Worm (Caenorhabditis elegans) whole organism, midembryonic: ENCODE measurements around the gene lis-1.

ENCODE experiments used
- T22C8.4 ChIP-seq: fragments of 200-800 bp; sonication (Bioruptor generic); IDR thresholded peaks from 2 replicates; pipeline ENCODE4 v1.3.6; 2022; ENCODE audit warnings: missing genetic modification characterization, missing compliant biosample characterization
- cog-1 ChIP-seq: sonication (generic microtip); optimal IDR thresholded peaks from 2 replicates; lab custom pipeline; 2016; ENCODE audit warnings: missing genetic modification characterization, missing compliant biosample characterization
- flt-1 ChIP-seq: fragments of 200-800 bp; sonication (Bioruptor generic); IDR thresholded peaks from 2 replicates; pipeline ENCODE4 v1.3.6; 2022; ENCODE audit warnings: missing genetic modification characterization, missing compliant biosample characterization
- klf-2 ChIP-seq: fragments of 200-800 bp; sonication (Bioruptor generic); conservative IDR thresholded peaks from 2 replicates; pipeline ENCODE4 v1.3.6; 2022; ENCODE audit warnings: missing genetic modification reagents, missing genetic modification characterization, missing compliant biosample characterization
- med-1 ChIP-seq: sonication (generic microtip); optimal IDR thresholded peaks from 2 replicates; lab custom pipeline; 2017; ENCODE audit warnings: missing genetic modification characterization, mild to moderate bottlenecking, missing compliant biosample characterization, antibody characterized with exemption, missing genetic modification reagents; ENCODE audit not compliant: insufficient read depth
- ref-1 ChIP-seq: fragments of 200-800 bp; sonication (Bioruptor generic); conservative IDR thresholded peaks from 2 replicates; pipeline ENCODE4 v1.3.6; 2022; ENCODE audit warnings: missing genetic modification reagents, missing genetic modification characterization, missing compliant biosample characterization
- tab-1 ChIP-seq: fragments of 200-800 bp; sonication (Bioruptor generic); IDR thresholded peaks from 2 replicates; pipeline ENCODE4 v1.3.6; 2022; ENCODE audit warnings: missing genetic modification characterization, missing compliant biosample characterization
- ztf-23 ChIP-seq: fragments of 200-800 bp; sonication (Bioruptor generic); IDR thresholded peaks from 2 replicates; pipeline ENCODE4 v1.3.6; 2022; ENCODE audit warnings: missing genetic modification reagents, missing genetic modification characterization, missing compliant biosample characterization
- ztf-29 ChIP-seq: fragments of 200-800 bp; sonication (Bioruptor generic); IDR thresholded peaks from 2 replicates; pipeline ENCODE4 v1.3.6; 2022; ENCODE audit warnings: missing genetic modification reagents, missing genetic modification characterization, missing compliant biosample characterization

Gene lis-1

ce11 chrIII:13381684-13382083 lies 5.2 kb upstream of the lis-1 start:
- TF ChIP-seq ztf-29 (GFP tag; lab: Robert Waterston, UW): no peak
- no peak for TF ChIP-seq ztf-23 (GFP tag; lab: Robert Waterston, UW)
- TF ChIP-seq tab-1: no peak

DNA sequence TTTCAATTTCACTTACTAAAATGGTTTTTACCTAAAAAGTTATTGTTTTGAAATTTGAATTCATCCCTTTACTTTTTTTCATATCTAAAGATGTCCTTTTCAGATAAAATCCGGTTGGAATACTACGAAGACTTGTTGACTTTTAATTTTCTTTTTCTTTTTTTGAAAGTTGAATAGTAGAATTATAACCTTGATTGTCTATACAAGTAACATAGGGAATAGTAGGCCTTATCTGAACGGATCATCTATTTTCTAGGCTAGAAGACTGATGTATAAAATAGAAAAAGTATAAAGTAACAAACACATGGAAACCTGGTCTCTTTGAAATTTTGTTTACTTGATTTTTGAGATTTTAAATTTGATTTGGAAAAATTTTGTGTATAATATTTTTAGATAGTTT lies 4.4 kb upstream of the lis-1 start:
- TF ChIP-seq ref-1 (no peak), T22C8.4 (no peak), ztf-23 (GFP tag; lab: Robert Waterston, UW) (no peak), ztf-29 (GFP tag; lab: Robert Waterston, UW) (no peak), med-1 (GFP tag; lab: Kevin White, UChicago) (no peak), flt-1 (GFP tag; lab: Robert Waterston, UW) (no peak), cog-1 (no peak), tab-1 (no peak), klf-2 (GFP tag; lab: Robert Waterston, UW) (no peak)

DNA sequence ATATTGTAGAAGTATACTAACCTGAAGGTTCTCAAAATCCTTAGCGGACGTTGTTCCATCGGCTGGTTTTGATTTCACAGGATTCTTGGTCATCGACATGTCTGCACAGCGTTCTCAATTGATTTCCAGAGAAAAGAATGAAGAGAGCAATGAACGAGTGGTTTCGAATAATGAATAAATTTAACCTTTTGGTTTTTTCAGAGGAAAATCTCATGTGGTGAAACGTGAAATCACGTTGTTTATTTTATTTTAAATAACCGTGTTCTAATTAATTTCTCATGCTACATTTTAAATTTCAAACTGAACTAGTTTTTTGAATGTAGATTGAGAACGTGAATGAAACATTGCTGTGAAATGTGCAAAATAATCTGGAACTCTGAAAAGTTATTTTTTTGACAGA lies 3.7 kb upstream of the lis-1 start, which contains the start of gene T03F6.6:
T03F6.6 (minus strand) TSS at position 101 of the 400 bp plus-strand sequence.
- TF ChIP-seq ztf-23 (GFP tag; lab: Robert Waterston, UW): no peak
- TF ChIP-seq ref-1: no peak
- TF ChIP-seq tab-1: no peak
- TF ChIP-seq T22C8.4: no peak
- TF ChIP-seq cog-1: no peak
- no peak for TF ChIP-seq med-1 (GFP tag; lab: Kevin White, UChicago)
- no peak for TF ChIP-seq ztf-29 (GFP tag; lab: Robert Waterston, UW)
- no peak for TF ChIP-seq flt-1 (GFP tag; lab: Robert Waterston, UW)
- no peak for TF ChIP-seq klf-2 (GFP tag; lab: Robert Waterston, UW)

- TF ChIP-seq ref-1 (no peak), tab-1 (no peak), ztf-23 (GFP tag; lab: Robert Waterston, UW) (no peak), ztf-29 (GFP tag; lab: Robert Waterston, UW) (no peak), flt-1 (GFP tag; lab: Robert Waterston, UW) (no peak), med-1 (GFP tag; lab: Kevin White, UChicago) (no peak), T22C8.4 (no peak), klf-2 (GFP tag; lab: Robert Waterston, UW) (no peak), cog-1 (no peak)
These were observed 1.7 kb upstream of the lis-1 start, which contains the start of gene T03F6.10 for ce11 chrIII:13378242-13378641. Gene T03F6.10 (minus strand): TSS chrIII:13378342.

DNA sequence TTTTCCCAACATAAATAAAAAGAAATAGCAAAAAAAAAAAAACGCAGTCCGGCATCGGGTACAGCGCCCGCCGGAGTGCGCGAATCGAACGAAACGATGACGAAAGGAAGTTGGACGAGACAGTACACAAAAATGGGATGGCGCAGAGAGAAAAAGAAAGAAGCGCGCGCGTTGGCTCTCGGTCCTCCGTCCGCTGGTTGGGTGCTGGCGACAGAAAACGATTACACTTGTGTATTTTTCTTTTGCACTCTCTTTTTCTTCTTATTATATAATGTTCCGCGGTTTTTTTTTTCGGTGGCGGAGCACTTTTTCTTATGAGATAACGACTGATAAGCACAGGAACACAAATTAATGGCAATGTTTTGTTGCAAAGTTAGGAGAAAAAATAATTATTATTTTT lies 739 bp upstream of the lis-1 start:
- TF ChIP-seq flt-1 (GFP tag; lab: Robert Waterston, UW) (no peak), klf-2 (GFP tag; lab: Robert Waterston, UW) (no peak), T22C8.4 (no peak), ref-1 (no peak), ztf-29 (GFP tag; lab: Robert Waterston, UW) (no peak), tab-1 (no peak), cog-1 (no peak), med-1 (GFP tag; lab: Kevin White, UChicago) (no peak), ztf-23 (GFP tag; lab: Robert Waterston, UW) (no peak)

DNA sequence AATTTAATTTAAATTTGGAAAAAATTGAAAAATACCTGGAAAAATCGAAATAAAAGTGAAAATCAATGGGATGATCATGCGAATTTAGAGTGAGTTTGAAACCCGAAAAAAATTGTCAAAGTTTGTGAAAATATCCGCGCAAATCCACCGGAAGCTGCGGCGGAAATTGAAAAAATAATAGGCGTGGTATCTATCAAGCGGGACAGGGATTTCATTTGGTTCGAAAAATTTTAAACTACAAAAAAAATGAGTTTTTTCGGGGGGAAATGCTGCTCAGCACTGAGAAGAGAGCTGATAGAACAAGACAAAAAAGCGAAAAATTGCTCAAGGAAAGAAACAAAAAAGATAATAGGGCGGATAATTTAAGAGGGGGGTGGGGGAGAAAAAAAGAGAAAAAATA lies 5.5 kb downstream of the lis-1 start, which contains the start of gene T03F6.9:
T03F6.9 (minus strand) TSS at position 101 of the 400 bp plus-strand sequence.
- TF ChIP-seq ref-1: no peak

- TF ChIP-seq ref-1: no peak
- TF ChIP-seq flt-1 (GFP tag; lab: Robert Waterston, UW): 0 out of 2 replicates have a peak, but pooled peaks have one; percentile 44
These were observed 16.7 kb downstream of the lis-1 start for ce11 chrIII:13359847-13360246.

DNA sequence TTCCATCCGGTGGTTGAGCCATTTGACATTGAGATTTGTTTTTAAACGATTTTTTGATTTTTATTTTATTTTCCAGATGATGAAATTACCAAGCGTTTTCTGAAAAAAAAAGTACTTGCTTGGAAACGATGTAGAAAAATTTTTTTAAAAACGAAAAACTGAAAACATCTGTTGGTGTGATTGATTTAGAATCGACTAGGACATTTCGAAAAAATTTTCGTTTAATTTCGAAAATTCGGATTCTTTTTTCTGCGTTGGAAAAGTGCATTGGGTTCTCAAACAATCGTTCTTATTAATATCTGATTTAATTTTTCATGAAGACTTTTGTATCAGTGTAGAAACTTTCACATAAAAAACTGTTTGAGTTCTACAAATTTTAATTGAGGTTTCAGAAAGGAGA lies 17.3 kb downstream of the lis-1 start, which contains the start of gene F53A2.9:
F53A2.9 (minus strand) TSS at position 101 of the 400 bp plus-strand sequence.
- TF ChIP-seq ref-1: no peak

DNA sequence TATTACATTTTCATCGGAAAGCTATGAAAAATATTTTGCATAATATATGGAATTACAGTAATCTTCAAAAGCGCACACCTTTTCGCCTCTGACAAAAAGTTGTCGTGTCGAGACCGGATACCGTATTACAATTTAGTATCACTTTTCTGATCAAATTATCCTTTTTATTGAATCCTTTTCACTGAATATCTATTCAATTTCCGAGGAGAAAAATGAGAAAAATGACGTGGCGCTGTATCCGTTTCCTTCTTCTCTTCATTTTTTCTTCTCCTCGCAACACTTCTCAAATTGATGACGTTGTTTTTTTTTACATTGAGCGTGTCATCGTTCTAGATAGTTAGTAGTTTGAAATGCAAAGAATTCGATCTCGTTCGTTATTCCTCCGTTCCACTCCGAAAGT lies 25.5 kb downstream of the lis-1 start:
- TF ChIP-seq med-1 (GFP tag; lab: Kevin White, UChicago): no peak
- no peak for TF ChIP-seq tab-1
- no peak for TF ChIP-seq klf-2 (GFP tag; lab: Robert Waterston, UW)
- no peak for TF ChIP-seq flt-1 (GFP tag; lab: Robert Waterston, UW)
- TF ChIP-seq T22C8.4: no peak
- no peak for TF ChIP-seq ztf-23 (GFP tag; lab: Robert Waterston, UW)
- TF ChIP-seq ref-1: no peak
- no peak for TF ChIP-seq cog-1
- no peak for TF ChIP-seq ztf-29 (GFP tag; lab: Robert Waterston, UW)

DNA sequence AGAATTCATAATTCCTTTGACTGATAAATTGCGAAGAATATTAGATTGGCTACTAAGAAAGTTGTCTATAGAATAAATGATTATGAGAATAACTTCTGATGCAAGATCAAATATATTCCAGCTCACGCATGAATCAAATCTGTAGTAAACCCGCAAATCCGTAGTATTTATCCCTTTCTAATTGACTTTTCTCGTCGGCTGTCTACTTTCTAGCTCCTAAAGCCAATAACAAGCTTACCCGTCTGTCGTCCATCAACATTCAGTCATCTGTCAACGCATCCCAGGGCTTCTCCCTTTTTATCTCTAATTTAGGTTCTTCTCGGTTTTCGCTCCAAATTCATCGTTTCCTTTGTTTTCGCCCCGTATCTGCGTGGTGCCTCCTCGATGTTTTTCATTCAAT lies 27.6 kb downstream of the lis-1 start:
- no peak for TF ChIP-seq tab-1
- no peak for TF ChIP-seq cog-1
- TF ChIP-seq klf-2 (GFP tag; lab: Robert Waterston, UW): no peak
- TF ChIP-seq med-1 (GFP tag; lab: Kevin White, UChicago): no peak
- no peak for TF ChIP-seq ztf-23 (GFP tag; lab: Robert Waterston, UW)
- TF ChIP-seq flt-1 (GFP tag; lab: Robert Waterston, UW): no peak
- TF ChIP-seq ztf-29 (GFP tag; lab: Robert Waterston, UW): no peak
- TF ChIP-seq ref-1: no peak
- TF ChIP-seq T22C8.4: no peak

DNA sequence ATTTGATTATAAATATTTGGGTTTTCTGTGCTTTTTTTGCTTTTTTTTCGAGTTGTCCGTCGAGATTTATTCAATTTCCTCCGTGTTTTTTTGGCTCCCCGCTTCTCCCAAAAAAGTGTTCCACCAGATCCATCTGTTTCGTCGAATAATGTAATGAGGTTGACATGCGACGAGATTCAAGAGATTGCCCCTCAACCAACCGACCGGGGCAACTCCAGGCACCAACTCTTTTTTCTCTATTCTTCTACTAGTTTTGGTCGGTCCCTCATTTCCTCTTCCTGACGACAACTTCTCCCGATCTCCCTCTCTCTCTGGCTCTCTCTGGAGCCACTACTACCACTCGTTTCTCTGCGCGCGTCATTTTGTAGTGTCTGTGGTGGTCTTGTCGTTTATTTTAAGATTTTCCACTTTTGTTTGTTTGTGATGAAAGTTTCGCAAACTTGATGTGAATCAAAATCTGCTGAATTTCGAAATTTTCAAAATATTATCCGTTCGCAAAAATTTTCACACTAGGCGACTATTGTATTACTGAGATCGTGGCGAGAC lies 28.7 kb downstream of the lis-1 start:
- TF ChIP-seq med-1 (GFP tag; lab: Kevin White, UChicago): no peak
- TF ChIP-seq ztf-23 (GFP tag; lab: Robert Waterston, UW): no peak
- no peak for TF ChIP-seq flt-1 (GFP tag; lab: Robert Waterston, UW)
- no peak for TF ChIP-seq tab-1
- TF ChIP-seq klf-2 (GFP tag; lab: Robert Waterston, UW): no peak
- no peak for TF ChIP-seq ztf-29 (GFP tag; lab: Robert Waterston, UW)
- TF ChIP-seq T22C8.4: no peak
